Fruit fly (Drosophila melanogaster) whole organism, prepupa: Measurements from ENCODE around the gene POLDIP2.
A peak's percentile ranks its signal among the peaks of the same experiment; 100 is the strongest.

Experiments
- CG10631 ChIP-seq: fragments of 200-800 bp; sonication (Bioruptor generic); optimal IDR thresholded peaks from 2 replicates; lab custom pipeline; 2016; ENCODE audit warnings: missing biosample characterization, missing genetic modification characterization
- CG10669 ChIP-seq: fragments of 200-800 bp; sonication (Bioruptor generic); optimal IDR thresholded peaks from 3 replicates; lab custom pipeline; 2018; ENCODE audit warnings: missing biosample characterization, mild to moderate bottlenecking, missing genetic modification characterization, moderate library complexity
- CG11294 ChIP-seq: fragments of 200-800 bp; sonication (Bioruptor generic); IDR thresholded peaks from 2 replicates; pipeline ENCODE4 v1.3.6; 2022; ENCODE audit warnings: missing biosample characterization, missing genetic modification characterization
- CG11902 ChIP-seq: fragments of 200-800 bp; sonication (Bioruptor generic); optimal IDR thresholded peaks from 3 replicates; lab custom pipeline; 2016; ENCODE audit warnings: missing biosample characterization, missing genetic modification characterization
- CG15336 ChIP-seq: fragments of 200-800 bp; sonication (Bioruptor generic); IDR thresholded peaks from 2 replicates; pipeline ENCODE4 v1.3.6; 2022; ENCODE audit warnings: missing biosample characterization, missing genetic modification characterization
- CG1621 ChIP-seq: fragments of 200-800 bp; sonication (Bioruptor generic); optimal IDR thresholded peaks from 3 replicates; lab custom pipeline; 2018; ENCODE audit warnings: missing biosample characterization, mild to moderate bottlenecking, missing genetic modification characterization
- CG3032 ChIP-seq: fragments of 200-800 bp; optimal IDR thresholded peaks from 2 replicates; lab custom pipeline; 2019; ENCODE audit warnings: missing biosample characterization, mild to moderate bottlenecking, missing genetic modification characterization, moderate library complexity
- CG31627 ChIP-seq: fragments of 200-800 bp; sonication (Bioruptor generic); optimal IDR thresholded peaks from 3 replicates; lab custom pipeline; 2016; ENCODE audit warnings: missing biosample characterization, missing genetic modification characterization
- CG32006 ChIP-seq: fragments of 200-800 bp; sonication (Bioruptor generic); optimal IDR thresholded peaks from 3 replicates; lab custom pipeline; 2017; ENCODE audit warnings: missing biosample characterization, mild to moderate bottlenecking, missing genetic modification characterization
- CG34406 ChIP-seq: fragments of 200-800 bp; sonication (Bioruptor generic); optimal IDR thresholded peaks from 3 replicates; lab custom pipeline; 2016; ENCODE audit warnings: missing biosample characterization, missing genetic modification characterization
- CG3919 ChIP-seq: fragments of 200-800 bp; sonication (Bioruptor generic); optimal IDR thresholded peaks from 3 replicates; lab custom pipeline; 2016; ENCODE audit warnings: missing biosample characterization, missing genetic modification characterization
- CG4318 ChIP-seq: fragments of 200-800 bp; sonication (Bioruptor generic); optimal IDR thresholded peaks from 3 replicates; lab custom pipeline; 2017; ENCODE audit warnings: missing biosample characterization, mild to moderate bottlenecking, missing genetic modification characterization
- CG6276 ChIP-seq: fragments of 200-800 bp; sonication (Bioruptor generic); optimal IDR thresholded peaks from 2 replicates; lab custom pipeline; 2017; ENCODE audit warnings: missing biosample characterization, mild to moderate bottlenecking, missing genetic modification characterization
- CG6854 ChIP-seq: fragments of 200-800 bp; sonication (Bioruptor generic); optimal IDR thresholded peaks from 2 replicates; lab custom pipeline; 2017; ENCODE audit warnings: missing biosample characterization, mild to moderate bottlenecking, missing genetic modification characterization
- CG7368 ChIP-seq: fragments of 200-800 bp; sonication (Bioruptor generic); optimal IDR thresholded peaks from 3 replicates; lab custom pipeline; 2016; ENCODE audit warnings: missing biosample characterization, missing genetic modification characterization
- CG8319 ChIP-seq: fragments of 200-800 bp; sonication (Bioruptor generic); optimal IDR thresholded peaks from 3 replicates; lab custom pipeline; 2016; ENCODE audit warnings: missing biosample characterization, missing genetic modification characterization
- CG8632 ChIP-seq: fragments of 200-800 bp; sonication (Bioruptor generic); optimal IDR thresholded peaks from 3 replicates; lab custom pipeline; 2016; ENCODE audit warnings: missing biosample characterization, missing genetic modification characterization
- Ets21C ChIP-seq: fragments of 200-800 bp; sonication (Bioruptor generic); optimal IDR thresholded peaks from 3 replicates; lab custom pipeline; 2016; ENCODE audit warnings: missing biosample characterization, missing genetic modification characterization
- Ets96B ChIP-seq: fragments of 200-800 bp; optimal IDR thresholded peaks from 2 replicates; lab custom pipeline; 2019; ENCODE audit warnings: missing biosample characterization, mild to moderate bottlenecking, missing genetic modification characterization, moderate library complexity
- Gug ChIP-seq: fragments of 200-800 bp; sonication (Bioruptor generic); IDR thresholded peaks from 2 replicates; pipeline ENCODE4 v1.3.6; 2022; ENCODE audit warnings: missing biosample characterization, missing genetic modification characterization
- Lpt ChIP-seq: fragments of 200-800 bp; sonication (Bioruptor generic); optimal IDR thresholded peaks from 3 replicates; lab custom pipeline; 2016; ENCODE audit warnings: missing biosample characterization, missing genetic modification characterization
- Met ChIP-seq: fragments of 200-800 bp; sonication (Bioruptor generic); optimal IDR thresholded peaks from 3 replicates; lab custom pipeline; 2016; ENCODE audit warnings: missing biosample characterization, missing genetic modification characterization
- Smox ChIP-seq: fragments of 200-800 bp; sonication (Bioruptor generic); optimal IDR thresholded peaks from 3 replicates; lab custom pipeline; 2016; ENCODE audit warnings: missing biosample characterization, missing genetic modification characterization
- achi ChIP-seq: fragments of 200-800 bp; sonication (Bioruptor generic); optimal IDR thresholded peaks from 3 replicates; lab custom pipeline; 2016; ENCODE audit warnings: missing biosample characterization, missing genetic modification characterization
- acj6 ChIP-seq: fragments of 200-800 bp; sonication (Bioruptor generic); optimal IDR thresholded peaks from 3 replicates; lab custom pipeline; 2016; ENCODE audit warnings: missing biosample characterization, missing genetic modification characterization
- cyc ChIP-seq: fragments of 200-800 bp; sonication (Bioruptor generic); optimal IDR thresholded peaks from 3 replicates; lab custom pipeline; 2016; ENCODE audit warnings: missing biosample characterization, missing genetic modification characterization
- dac ChIP-seq: fragments of 200-800 bp; sonication (Bioruptor generic); optimal IDR thresholded peaks from 2 replicates; lab custom pipeline; 2017; ENCODE audit warnings: missing biosample characterization, mild to moderate bottlenecking, missing genetic modification characterization
- eg ChIP-seq: fragments of 200-800 bp; sonication (Bioruptor generic); IDR thresholded peaks from 3 replicates; pipeline ENCODE4 v1.3.6; 2022; ENCODE audit warnings: missing biosample characterization, missing genetic modification characterization
- esn ChIP-seq: fragments of 200-800 bp; sonication (Bioruptor generic); optimal IDR thresholded peaks from 2 replicates; lab custom pipeline; 2016; ENCODE audit warnings: missing biosample characterization, mild to moderate bottlenecking, missing genetic modification characterization, moderate library complexity
- fd59A ChIP-seq: fragments of 200-800 bp; sonication (Bioruptor generic); optimal IDR thresholded peaks from 2 replicates; lab custom pipeline; 2017; ENCODE audit warnings: missing biosample characterization, mild to moderate bottlenecking, missing genetic modification characterization, missing genetic modification reagents
- fkh ChIP-seq: fragments of 200-800 bp; sonication (Bioruptor generic); optimal IDR thresholded peaks from 3 replicates; lab custom pipeline; 2017; ENCODE audit warnings: missing biosample characterization, mild to moderate bottlenecking, missing genetic modification characterization, moderate library complexity
- lz ChIP-seq: fragments of 200-800 bp; sonication (Bioruptor generic); optimal IDR thresholded peaks from 3 replicates; lab custom pipeline; 2016; ENCODE audit warnings: missing biosample characterization, missing genetic modification characterization
- net ChIP-seq: fragments of 200-800 bp; sonication (Bioruptor generic); optimal IDR thresholded peaks from 3 replicates; lab custom pipeline; 2016; ENCODE audit warnings: missing biosample characterization, missing genetic modification characterization
- salr ChIP-seq, 2 experiments: fragments of 200-800 bp; sonication (Bioruptor generic); optimal IDR thresholded peaks; 3 replicates each; lab custom pipeline; 2016 to 2018; ENCODE audit warnings: missing biosample characterization in 2 of 2, missing genetic modification characterization in 2 of 2, mild to moderate bottlenecking in 1 of 2
- svp ChIP-seq: fragments of 200-800 bp; sonication (Bioruptor generic); peaks from one replicate; lab custom pipeline; 2016; ENCODE audit warnings: missing biosample characterization, missing genetic modification characterization

Gene POLDIP2

dm6 chr3R:5466875-5467274 is 703 bp upstream of the POLDIP2 start, which contains the start of gene RpL35A (continued):
- TF ChIP-seq CG34406 (peak; percentile 60), CG32006 (no peak), CG31627 (GFP tag; lab: Kevin White, UChicago) (peak; percentile 54), CG8632 (GFP tag; lab: Kevin White, UChicago) (peak; percentile 64), eg (GFP tag; lab: Robert Waterston, UW) (peak; percentile 65; the same call in 2 of the 3 replicates), CG10631 (GFP tag; lab: Kevin White, UChicago) (no peak), CG10669 (no peak), achi (GFP tag; lab: Kevin White, UChicago) (peak; percentile 58), CG8319 (GFP tag; lab: Kevin White, UChicago) (no peak), Lpt (GFP tag; lab: Kevin White, UChicago) (no peak), salr (GFP tag; optimal IDR thresholded peaks at IDR 0.05; lab: Kevin White, UChicago) (peak in 1 of 2 experiments; percentile 67), svp (GFP tag; lab: Kevin White, UChicago) (no peak), CG7368 (peak; percentile 68), Smox (GFP tag; lab: Kevin White, UChicago) (no peak), Met (peak; percentile 80), Ets96B (tag; lab: Kevin White, UChicago) (peak; percentile 5)

- no peak for TF ChIP-seq dac (GFP tag; lab: Kevin White, UChicago)
- TF ChIP-seq CG15336 (GFP tag; lab: Robert Waterston, UW), result no peak
- TF ChIP-seq CG11294 (GFP tag; lab: Robert Waterston, UW), result no peak
- TF ChIP-seq lz (GFP tag; lab: Kevin White, UChicago), result peak; percentile 3
- TF ChIP-seq eg (GFP tag; lab: Robert Waterston, UW), result no peak
- TF ChIP-seq esn, result peak; percentile 48
- TF ChIP-seq Gug (GFP tag; lab: Robert Waterston, UW), result no peak
- TF ChIP-seq CG4318 (GFP tag; lab: Kevin White, UChicago), result no peak
- no peak for TF ChIP-seq CG1621 (tag; lab: Kevin White, UChicago)
- no peak for TF ChIP-seq CG6276 (GFP tag; lab: Kevin White, UChicago)
- TF ChIP-seq net (GFP tag; lab: Kevin White, UChicago), result no peak
- no peak for TF ChIP-seq Met
- no peak for TF ChIP-seq salr (GFP tag; optimal IDR thresholded peaks at IDR 0.05; lab: Kevin White, UChicago)
- peak; percentile 50 for TF ChIP-seq CG3032 (tag; lab: Kevin White, UChicago)
- TF ChIP-seq CG34406, result no peak
- TF ChIP-seq CG11902 (GFP tag; lab: Kevin White, UChicago), result peak; percentile 7
- TF ChIP-seq Ets21C (GFP tag; lab: Kevin White, UChicago), result no peak
- no peak for TF ChIP-seq CG3919
- peak; percentile 29 for TF ChIP-seq CG6854
- no peak for TF ChIP-seq Smox (GFP tag; lab: Kevin White, UChicago)
- peak; percentile 26 for TF ChIP-seq cyc (GFP tag; lab: Kevin White, UChicago)
- TF ChIP-seq acj6 (GFP tag; lab: Kevin White, UChicago), result no peak
- TF ChIP-seq svp (GFP tag; lab: Kevin White, UChicago), result no peak
- no peak for TF ChIP-seq fd59A
Observed at dm6 chr3R:5470586-5471283, 3.2 kb downstream of the POLDIP2 start, which contains the start of the genes mRpL44 and Snr1. TSS of gene mRpL44 (minus strand) at chr3R:5470636. TSS of gene Snr1 (plus strand) at chr3R:5470926.

- TF ChIP-seq lz (GFP tag; lab: Kevin White, UChicago) (peak; percentile 55), CG31627 (GFP tag; lab: Kevin White, UChicago) (peak; percentile 55), Ets21C (GFP tag; lab: Kevin White, UChicago) (no peak), CG15336 (GFP tag; lab: Robert Waterston, UW) (0 out of 2 replicates have a peak, but pooled peaks have one; percentile 24), fkh (no peak), svp (GFP tag; lab: Kevin White, UChicago) (no peak), esn (peak; percentile 61), CG11902 (GFP tag; lab: Kevin White, UChicago) (peak; percentile 20), eg (GFP tag; lab: Robert Waterston, UW) (0 out of 3 replicates have a peak, but pooled peaks have one; percentile 10)
Observed at dm6 chr3R:5474551-5474950, 7.0 kb downstream of the POLDIP2 start, which contains the start of the genes CG45100, HDAC3 and Hcs. TSS of gene CG45100 (minus strand) at chr3R:5474600. TSS of gene HDAC3 (minus strand) at chr3R:5474600. TSS of gene Hcs (plus strand) at chr3R:5474899.
